Fruit fly (Drosophila melanogaster) whole organism, wandering third instar larva: ENCODE measurements around the gene wkd.

Experiments
- CG32264 ChIP-seq: fragments of 200-800 bp; sonication (Bioruptor generic); optimal IDR thresholded peaks from 2 replicates; lab custom pipeline; 2016; ENCODE audit warnings: missing biosample characterization, missing genetic modification characterization
- Dfd ChIP-seq: fragments of >200 bp; optimal IDR thresholded peaks from 2 replicates; lab custom pipeline; 2017; ENCODE audit warnings: missing biosample characterization, missing genetic modification characterization
- Dif ChIP-seq: fragments of 200-275, 200-300 bp; sonication (Bioruptor generic); optimal IDR thresholded peaks from 2 replicates; lab custom pipeline; 2018; ENCODE audit warnings: missing biosample characterization, missing genetic modification characterization; ENCODE audit not compliant: partially characterized antibody
- GATAd ChIP-seq: sonication (Bioruptor generic); optimal IDR thresholded peaks from 2 replicates; lab custom pipeline; 2016; ENCODE audit warnings: missing biosample characterization, missing genetic modification characterization
- HLH106 ChIP-seq: fragments of 200-800 bp; optimal IDR thresholded peaks from 3 replicates; lab custom pipeline; 2019; ENCODE audit warnings: missing biosample characterization, mild to moderate bottlenecking, missing genetic modification characterization, moderate library complexity
- Hr83 ChIP-seq: fragments of 200-300 bp; sonication (Bioruptor generic); optimal IDR thresholded peaks from 2 replicates; lab custom pipeline; 2016; ENCODE audit warnings: missing biosample characterization, mild to moderate bottlenecking, missing genetic modification characterization, moderate library complexity; ENCODE audit not compliant: poor library complexity, severe bottlenecking
- Mio ChIP-seq: sonication (Bioruptor generic); optimal IDR thresholded peaks from 2 replicates; lab custom pipeline; 2016; ENCODE audit warnings: missing biosample characterization, missing genetic modification characterization
- Myc ChIP-seq: fragments of >200 bp; optimal IDR thresholded peaks from 2 replicates; lab custom pipeline; 2017
- N ChIP-seq: fragments of >200 bp; optimal IDR thresholded peaks from 2 replicates; lab custom pipeline; 2018; ENCODE audit warnings: missing biosample characterization, missing external identifiers, missing genetic modification characterization
- OdsH ChIP-seq: fragments of 200-800 bp; sonication (Bioruptor generic); optimal IDR thresholded peaks from 2 replicates; lab custom pipeline; 2016; ENCODE audit warnings: missing biosample characterization, mild to moderate bottlenecking, missing genetic modification characterization
- Rel ChIP-seq, 2 experiments: fragments of 200-800 bp; sonication (Bioruptor generic) in 1 of 2; optimal IDR thresholded peaks; 2 replicates in 1 of 2; 3 replicates in 1 of 2; lab custom pipeline; 2016 to 2019; ENCODE audit warnings: mild to moderate bottlenecking in 2 of 2, missing biosample characterization in 2 of 2, missing genetic modification characterization in 2 of 2, moderate library complexity in 1 of 2
- Vsx2 ChIP-seq: fragments of 200-300, 225-300 bp; sonication (Bioruptor generic); optimal IDR thresholded peaks from 2 replicates; lab custom pipeline; 2018; ENCODE audit warnings: missing biosample characterization, missing genetic modification characterization; ENCODE audit not compliant: partially characterized antibody
- br ChIP-seq: fragments of 200-800 bp; sonication (Bioruptor generic); optimal IDR thresholded peaks from 2 replicates; lab custom pipeline; 2016; ENCODE audit warnings: missing biosample characterization, missing genetic modification characterization
- brk ChIP-seq: fragments of 200-800 bp; sonication (Bioruptor generic); optimal IDR thresholded peaks from 2 replicates; lab custom pipeline; 2016; ENCODE audit warnings: missing biosample characterization, mild to moderate bottlenecking, missing genetic modification characterization
- dl ChIP-seq, 2 experiments: fragments of 175-275, 200-275 bp in 1 of 2; fragments of 200-275 bp in 1 of 2; sonication (Bioruptor generic); optimal IDR thresholded peaks; lab custom pipeline; 2018; ENCODE audit warnings: mild to moderate bottlenecking in 2 of 2, missing biosample characterization in 2 of 2, missing genetic modification characterization in 2 of 2, moderate library complexity in 2 of 2; ENCODE audit not compliant: partially characterized antibody in 2 of 2, insufficient read depth in 1 of 2
- dmrt93B ChIP-seq: fragments of 200-800 bp; sonication (Bioruptor generic); optimal IDR thresholded peaks from 2 replicates; lab custom pipeline; 2018; ENCODE audit warnings: missing biosample characterization, mild to moderate bottlenecking, missing genetic modification characterization
- dsf ChIP-seq: sonication (Bioruptor generic); optimal IDR thresholded peaks from 2 replicates; lab custom pipeline; 2016; ENCODE audit warnings: missing biosample characterization, missing genetic modification characterization, borderline replicate concordance
- ey ChIP-seq: fragments of 200-800 bp; sonication (Bioruptor generic); optimal IDR thresholded peaks from 2 replicates; lab custom pipeline; 2016; ENCODE audit warnings: missing biosample characterization, missing genetic modification characterization
- foxo ChIP-seq, 2 experiments: fragments of 200-800 bp; sonication (Bioruptor generic); optimal IDR thresholded peaks; 2 replicates in 1 of 2; 3 replicates in 1 of 2; lab custom pipeline; 2016 to 2017; ENCODE audit warnings: missing biosample characterization in 2 of 2, missing genetic modification characterization in 2 of 2
- fru ChIP-seq: fragments of 200-800 bp; sonication (Bioruptor generic); optimal IDR thresholded peaks from 3 replicates; lab custom pipeline; 2016; ENCODE audit warnings: missing biosample characterization, mild to moderate bottlenecking, missing genetic modification characterization
- jim ChIP-seq: fragments of 175-275, 200-325 bp; sonication (Bioruptor generic); optimal IDR thresholded peaks from 2 replicates; lab custom pipeline; 2016; ENCODE audit warnings: missing biosample characterization, mild to moderate bottlenecking, missing genetic modification characterization
- lola ChIP-seq: fragments of >200 bp; optimal IDR thresholded peaks from 2 replicates; lab custom pipeline; 2017; ENCODE audit warnings: missing biosample characterization, missing genetic modification characterization
- pan ChIP-seq: fragments of >200 bp; optimal IDR thresholded peaks from 2 replicates; lab custom pipeline; 2017
- psq ChIP-seq: fragments of 200-800 bp; sonication (Bioruptor generic); optimal IDR thresholded peaks from 3 replicates; lab custom pipeline; 2017; ENCODE audit warnings: missing biosample characterization, mild to moderate bottlenecking, missing genetic modification characterization, moderate library complexity
- sage ChIP-seq: fragments of 200-800 bp; sonication (Bioruptor generic); optimal IDR thresholded peaks from 2 replicates; lab custom pipeline; 2016; ENCODE audit warnings: missing biosample characterization, mild to moderate bottlenecking, missing genetic modification characterization
- sv ChIP-seq: fragments of 200-800 bp; sonication (Bioruptor generic); optimal IDR thresholded peaks from 3 replicates; lab custom pipeline; 2016; ENCODE audit warnings: missing biosample characterization, missing genetic modification characterization
- tai ChIP-seq: sonication (Bioruptor generic); optimal IDR thresholded peaks from 2 replicates; lab custom pipeline; 2016; ENCODE audit warnings: missing biosample characterization, missing genetic modification characterization
- usp ChIP-seq: fragments of >200 bp; optimal IDR thresholded peaks from 2 replicates; lab custom pipeline; 2017; ENCODE audit warnings: missing biosample characterization, missing genetic modification characterization
- woc ChIP-seq: sonication (Bioruptor generic); optimal IDR thresholded peaks from 2 replicates; lab custom pipeline; 2016; ENCODE audit warnings: missing biosample characterization, mild to moderate bottlenecking, missing genetic modification characterization

The wkd gene

DNA sequence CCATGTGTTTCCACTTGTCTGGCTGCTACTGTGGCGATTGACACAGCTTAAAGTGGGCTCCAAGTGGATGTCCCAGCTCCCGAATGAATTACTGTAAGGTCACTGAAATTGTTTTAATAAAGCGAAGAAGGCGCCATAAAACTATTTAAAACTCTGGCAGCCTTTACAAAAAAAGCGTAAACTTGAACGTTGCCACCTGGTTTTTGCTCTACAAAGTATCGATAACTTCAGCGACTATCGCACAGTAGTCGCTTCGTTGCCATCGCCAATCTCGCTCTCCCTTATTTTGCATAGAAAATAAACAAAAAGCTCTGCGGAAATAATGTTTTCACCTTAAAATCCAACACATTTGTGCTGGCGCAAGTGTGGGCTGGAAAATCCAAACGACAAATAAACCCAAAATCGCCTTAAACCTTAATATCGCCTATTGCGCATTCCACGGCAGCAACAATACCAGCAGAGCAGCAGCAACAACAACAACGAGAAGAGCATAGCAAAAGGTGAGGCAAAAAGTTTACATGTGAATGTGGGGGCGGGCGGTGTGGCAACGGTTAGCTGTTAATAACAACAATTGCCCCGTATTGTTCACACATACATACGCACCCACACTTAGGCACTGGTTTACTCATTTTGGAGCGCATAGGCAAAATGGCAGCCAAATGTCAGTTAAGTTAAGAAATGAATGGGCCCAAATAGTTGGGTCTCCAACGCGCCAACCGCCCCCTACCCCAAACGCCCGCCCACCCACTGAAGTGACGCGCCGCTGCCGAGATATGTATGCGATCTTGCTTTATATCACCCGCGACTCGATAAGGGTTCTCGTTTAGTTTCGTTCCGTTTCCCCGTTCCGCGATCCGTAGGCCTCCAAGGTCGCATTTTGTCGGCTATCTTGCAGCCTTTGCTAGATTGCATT, at the start of gene wkd:
wkd (plus strand) TSS at position 237 of the 913 bp plus-strand sequence.
- TF ChIP-seq Hr83 (GFP tag; lab: Kevin White, UChicago) (peak; percentile 3), psq (GFP tag; lab: Kevin White, UChicago) (peak; percentile 37), OdsH (GFP tag; lab: Kevin White, UChicago) (peak; percentile 10), sage (GFP tag; lab: Kevin White, UChicago) (no peak)

DNA sequence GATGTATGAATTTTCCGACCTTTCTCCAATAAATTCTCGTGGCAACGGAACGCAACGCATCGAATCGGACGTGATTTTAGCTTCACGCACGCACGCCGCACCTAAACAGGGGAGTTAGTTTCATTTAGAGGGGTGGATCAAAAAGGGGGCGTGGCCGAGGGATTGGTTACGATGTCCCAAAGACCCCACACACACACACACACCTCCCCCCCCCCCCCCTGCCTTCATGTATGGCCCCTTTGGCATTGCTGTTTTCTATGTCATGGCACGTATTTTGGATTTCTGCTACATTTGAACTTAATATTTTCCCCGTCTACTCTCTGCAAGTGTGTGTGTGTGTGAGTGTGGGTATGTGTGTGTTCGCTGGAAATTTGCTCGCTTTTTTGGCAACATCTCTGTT, 49.5 kb upstream of the wkd start:
- TF ChIP-seq lola (GFP tag; lab: Kevin White, UChicago) (no peak), woc (GFP tag; lab: Kevin White, UChicago) (no peak), Dfd (peak; percentile 72), N (no peak)

DNA sequence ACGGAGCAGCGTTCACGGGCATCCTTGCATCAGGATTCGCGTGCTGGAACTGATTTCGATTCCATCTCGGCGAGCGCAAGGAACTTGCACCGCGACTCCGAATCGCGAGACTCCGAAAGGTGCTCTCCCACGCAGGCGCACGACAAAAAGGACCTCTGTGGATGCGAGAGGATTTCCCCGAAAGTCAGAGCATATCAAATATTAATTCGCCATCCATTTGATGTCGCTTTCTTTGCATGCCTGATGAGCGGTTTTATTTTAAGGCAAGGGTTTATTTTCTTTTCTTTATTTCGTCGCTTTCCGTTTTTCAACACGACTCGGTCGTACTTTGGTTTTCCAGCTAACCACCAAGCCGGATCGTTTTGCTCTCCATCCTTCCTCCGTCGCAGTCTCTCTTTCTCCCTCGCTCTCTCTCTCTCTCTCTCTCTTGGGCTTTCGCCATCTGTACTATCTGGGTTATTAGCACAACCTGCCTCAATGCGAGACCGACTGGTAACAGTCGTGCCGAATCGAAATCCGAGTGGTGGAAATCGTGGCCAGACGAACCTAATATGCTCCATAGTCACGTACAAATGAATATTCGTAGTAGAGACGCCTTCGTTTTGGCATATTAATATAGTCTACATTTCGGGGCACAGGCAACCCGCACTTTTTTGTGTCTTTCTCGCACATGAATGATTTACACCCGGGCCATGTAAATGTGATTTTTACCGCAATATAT, 38.3 kb upstream of the wkd start, which contains the start of gene dpr4:
dpr4 (minus strand) TSS at position 51 of the 721 bp plus-strand sequence.
- TF ChIP-seq Hr83 (GFP tag; lab: Kevin White, UChicago) = no peak
- no peak for TF ChIP-seq ey (GFP tag; lab: Kevin White, UChicago)
- no peak for TF ChIP-seq dsf
- TF ChIP-seq, all 38 proteins: peak for 0

dm6 chr3R:11544150-11544549, 37.2 kb upstream of the wkd start:
- no peak for TF ChIP-seq psq (GFP tag; lab: Kevin White, UChicago)
- no peak for TF ChIP-seq HLH106 (tag; lab: Kevin White, UChicago)
- TF ChIP-seq brk (GFP tag; lab: Kevin White, UChicago) = no peak
- no peak for TF ChIP-seq pan (lab: Kevin White, UChicago)
- TF ChIP-seq GATAd (GFP tag; lab: Kevin White, UChicago) = no peak
- TF ChIP-seq fru = no peak
- no peak for TF ChIP-seq sage (GFP tag; lab: Kevin White, UChicago)
- no peak for TF ChIP-seq OdsH (GFP tag; lab: Kevin White, UChicago)
- no peak for TF ChIP-seq dmrt93B (GFP tag; lab: Kevin White, UChicago)
- TF ChIP-seq tai (GFP tag; lab: Kevin White, UChicago) = no peak
- no peak for TF ChIP-seq lola (GFP tag; lab: Kevin White, UChicago)
- TF ChIP-seq Hr83 (GFP tag; lab: Kevin White, UChicago) = no peak
- no peak for TF ChIP-seq Mio (GFP tag; lab: Kevin White, UChicago)
- TF ChIP-seq foxo (GFP tag; optimal IDR thresholded peaks at IDR 0.05; lab: Kevin White, UChicago) = no peak
- no peak for TF ChIP-seq Rel (GFP tag; optimal IDR thresholded peaks at IDR 0.05; lab: Kevin White, UChicago)
- TF ChIP-seq Rel (tag; optimal IDR thresholded peaks at IDR 0.05; lab: Kevin White, UChicago) = no peak
- no peak for TF ChIP-seq ey (GFP tag; lab: Kevin White, UChicago)
- TF ChIP-seq sv = no peak
- TF ChIP-seq, all 38 proteins: peak for 0

DNA sequence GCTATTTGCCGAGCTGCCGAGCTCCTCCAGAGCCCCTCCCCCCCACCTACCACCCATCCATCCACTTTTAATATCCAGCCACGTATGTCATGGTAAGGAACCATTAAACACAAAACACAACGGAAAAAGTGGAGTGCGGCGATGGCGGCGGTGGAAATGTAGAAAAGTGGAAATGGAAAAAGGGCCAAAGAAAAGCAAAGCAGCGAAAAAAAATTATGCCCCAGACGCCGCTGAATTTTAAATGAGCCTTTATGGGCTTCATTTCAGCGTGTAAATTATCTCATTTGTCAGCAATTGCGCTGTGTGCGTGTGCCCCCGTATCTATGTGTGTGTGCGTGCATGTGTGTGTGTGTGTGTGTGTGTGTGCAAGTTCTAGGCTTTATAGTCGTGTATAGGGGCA, 30.3 kb upstream of the wkd start:
- TF ChIP-seq dl (GFP tag; optimal IDR thresholded peaks at IDR 0.05; lab: Kevin White, UChicago; ENCODE audit: insufficient read depth in 1 of 2, partially characterized antibody in 2 of 2) = no peak
- peak; percentile 21 for TF ChIP-seq Dfd

- TF ChIP-seq HLH106 (tag; lab: Kevin White, UChicago) = no peak
- TF ChIP-seq brk (GFP tag; lab: Kevin White, UChicago) = no peak
- no peak for TF ChIP-seq Dif
- no peak for TF ChIP-seq dl (GFP tag; optimal IDR thresholded peaks at IDR 0.05; lab: Kevin White, UChicago; ENCODE audit: insufficient read depth in 1 of 2, partially characterized antibody in 2 of 2)
- no peak for TF ChIP-seq Rel (GFP tag; optimal IDR thresholded peaks at IDR 0.05; lab: Kevin White, UChicago)
- TF ChIP-seq Rel (tag; optimal IDR thresholded peaks at IDR 0.05; lab: Kevin White, UChicago) = no peak
- TF ChIP-seq psq (GFP tag; lab: Kevin White, UChicago) = no peak
- TF ChIP-seq tai (GFP tag; lab: Kevin White, UChicago) = no peak
- TF ChIP-seq Myc = no peak
- TF ChIP-seq CG32264 (GFP tag; lab: Kevin White, UChicago) = no peak
- no peak for TF ChIP-seq Vsx2 (GFP tag; lab: Kevin White, UChicago)
- TF ChIP-seq ey (GFP tag; lab: Kevin White, UChicago) = no peak
- TF ChIP-seq jim (GFP tag; lab: Kevin White, UChicago) = no peak
- TF ChIP-seq Hr83 (GFP tag; lab: Kevin White, UChicago) = no peak
- no peak for TF ChIP-seq GATAd (GFP tag; lab: Kevin White, UChicago)
- TF ChIP-seq usp (GFP tag; lab: Kevin White, UChicago) = no peak
- no peak for TF ChIP-seq br (GFP tag; lab: Kevin White, UChicago)
- no peak for TF ChIP-seq dsf
- no peak for TF ChIP-seq N
- TF ChIP-seq sage (GFP tag; lab: Kevin White, UChicago) = no peak
- no peak for TF ChIP-seq Mio (GFP tag; lab: Kevin White, UChicago)
Observed at dm6 chr3R:11553845-11554244, 27.5 kb upstream of the wkd start, which contains the start of gene CG14708. TSS of gene CG14708 (plus strand) at chr3R:11554145.
